Worm (Caenorhabditis elegans) whole organism, late embryonic: Measurements from ENCODE around the gene M01F1.4.

Experiments used
- ama-1 ChIP-seq: fragments of 150-350 bp; optimal IDR thresholded peaks from 2 replicates; lab custom pipeline; 2014
- ceh-6 ChIP-seq: fragments of 200-800 bp; sonication (Bioruptor generic); optimal IDR thresholded peaks from 2 replicates; lab custom pipeline; 2018; ENCODE audit warnings: mild to moderate bottlenecking, missing genetic modification characterization, missing compliant biosample characterization
- dmd-4 ChIP-seq: sonication (generic microtip); optimal IDR thresholded peaks from 2 replicates; lab custom pipeline; 2016; ENCODE audit warnings: borderline replicate concordance, missing genetic modification characterization, missing compliant biosample characterization
- nhr-11 ChIP-seq: fragments of 150-350 bp; optimal IDR thresholded peaks from 2 replicates; lab custom pipeline; 2014; ENCODE audit warnings: missing biosample characterization, missing genetic modification characterization
- pag-3 ChIP-seq: sonication (generic microtip); optimal IDR thresholded peaks from 2 replicates; lab custom pipeline; 2016; ENCODE audit warnings: missing compliant biosample characterization, missing genetic modification characterization, borderline replicate concordance

- TF ChIP-seq ceh-6 (no peak), nhr-11 (tag; lab: Kevin White, UChicago) (no peak), dmd-4 (tag; lab: Kevin White, UChicago) (no peak), pag-3 (tag; lab: Kevin White, UChicago) (no peak), ama-1 (lab: Kevin White, UChicago) (no peak)
These were observed 38.3 kb downstream of the M01F1.4 start, which contains the start of gene rsu-1 for ce11 chrIII:3471403-3472053.
